Worm (Caenorhabditis elegans): ENCODE measurements around the gene F38A6.5.
A peak's percentile ranks its signal among the peaks of the same experiment; 100 is the strongest.

Gene F38A6.5

DNA sequence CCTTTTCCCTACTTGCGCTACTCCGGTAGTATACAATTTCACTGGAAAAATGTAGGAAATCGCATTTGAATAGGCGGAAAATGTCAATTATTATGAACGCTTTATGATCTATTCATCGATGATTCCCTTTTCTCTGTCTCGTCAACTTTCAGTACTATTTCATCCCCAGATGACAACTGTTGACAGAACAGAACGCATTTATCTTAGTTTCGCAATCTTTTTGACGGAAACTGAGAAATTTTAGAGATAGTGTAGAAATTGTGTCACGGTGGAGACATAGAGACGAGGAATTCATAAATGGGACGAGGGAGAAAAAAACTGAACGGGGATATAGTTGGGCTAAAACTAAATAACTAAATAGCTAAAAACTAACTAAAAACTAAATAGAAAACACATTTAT, 1.8 kb downstream of the F38A6.5 start:
- TF ChIP-seq blmp-1 (tag; optimal IDR thresholded peaks at IDR 0.05) (peak; percentile 14), nhr-71 (tag; optimal IDR thresholded peaks at IDR 0.05) (peak; percentile 3), mep-1 (tag; optimal IDR thresholded peaks at IDR 0.05) (peak; percentile 2), lin-14 (GFP tag; optimal IDR thresholded peaks at IDR 0.05) (peak; percentile 56), rnt-1 (tag; optimal IDR thresholded peaks at IDR 0.05) (peak; percentile 52), nhr-85 (tag) (peak; percentile 46), C16A3.4 (tag; optimal IDR thresholded peaks at IDR 0.05) (no peak), fkh-8 (tag; optimal IDR thresholded peaks at IDR 0.05) (no peak), lin-39 (tag; optimal IDR thresholded peaks at IDR 0.05) (no peak)

DNA sequence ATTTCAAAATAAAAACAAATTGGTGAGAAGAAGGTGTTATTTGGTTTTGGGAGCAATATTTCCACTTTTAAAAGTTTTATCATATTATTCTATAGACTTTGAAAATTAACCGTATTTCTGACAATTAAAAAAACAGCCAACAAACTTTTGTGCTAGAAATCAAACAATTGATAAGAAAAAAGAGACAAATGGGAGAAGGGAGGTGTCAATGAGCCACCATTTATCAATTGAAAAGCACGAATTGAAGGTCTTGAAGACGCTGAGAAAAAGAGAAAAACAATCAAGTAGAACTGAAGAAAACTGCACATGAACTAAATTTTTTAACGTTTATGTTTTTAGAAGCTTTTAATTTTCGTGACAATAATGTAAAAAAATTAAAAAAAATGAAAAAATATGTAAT, 2.7 kb downstream of the F38A6.5 start:
- TF ChIP-seq ets-5 (GFP tag; IDR thresholded peaks at IDR 0.05) (no peak), mef-2 (tag; optimal IDR thresholded peaks at IDR 0.05) (no peak), lin-35 (GFP tag; optimal IDR thresholded peaks at IDR 0.05) (no peak), elt-2 (tag; optimal IDR thresholded peaks at IDR 0.05) (peak; percentile 34), lin-14 (GFP tag; optimal IDR thresholded peaks at IDR 0.05) (peak; percentile 22)

DNA sequence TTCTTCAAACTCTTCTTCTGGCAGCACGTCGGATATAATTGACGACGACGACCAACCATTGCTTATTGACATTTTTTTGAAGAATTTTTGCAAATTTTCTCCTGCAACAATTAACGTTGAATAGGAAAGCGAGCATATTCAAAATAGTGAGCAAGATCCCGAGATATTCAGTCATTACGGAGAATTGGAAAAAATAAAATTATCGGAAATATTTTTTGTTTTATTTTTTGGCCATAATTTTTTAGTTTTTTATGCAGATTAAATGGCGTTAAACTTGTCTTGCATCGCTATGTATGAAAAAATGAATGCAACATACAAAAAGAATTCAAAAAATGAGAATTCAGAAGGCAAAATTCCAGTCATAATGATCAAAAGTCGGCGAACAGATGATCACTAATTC, 3.5 kb downstream of the F38A6.5 start, which contains the start of gene elp-1:
Gene elp-1, minus strand, starts transcription at position 101 of the 400 bp plus-strand sequence.
- TF ChIP-seq rnt-1 (tag; optimal IDR thresholded peaks at IDR 0.05) (no peak), C34B4.2 (tag; optimal IDR thresholded peaks at IDR 0.05) (no peak), F16B12.6 (tag; optimal IDR thresholded peaks at IDR 0.05) (no peak), aly-2 (tag; optimal IDR thresholded peaks at IDR 0.05) (no peak), fkh-4 (tag; optimal IDR thresholded peaks at IDR 0.05; ENCODE audit: borderline replicate concordance) (no peak), aha-1 (tag; optimal IDR thresholded peaks at IDR 0.05) (no peak), nhr-47 (tag; optimal IDR thresholded peaks at IDR 0.05) (no peak), nhr-237 (tag; optimal IDR thresholded peaks at IDR 0.05) (no peak), zag-1 (tag; optimal IDR thresholded peaks at IDR 0.05) (no peak), ztf-4 (tag; optimal IDR thresholded peaks at IDR 0.05) (no peak), irx-1 (tag; optimal IDR thresholded peaks at IDR 0.05) (no peak), nhr-28 (tag; optimal IDR thresholded peaks at IDR 0.05) (no peak), nhr-71 (tag; optimal IDR thresholded peaks at IDR 0.05) (no peak), dpl-1 (GFP tag; optimal IDR thresholded peaks at IDR 0.05) (no peak)

DNA sequence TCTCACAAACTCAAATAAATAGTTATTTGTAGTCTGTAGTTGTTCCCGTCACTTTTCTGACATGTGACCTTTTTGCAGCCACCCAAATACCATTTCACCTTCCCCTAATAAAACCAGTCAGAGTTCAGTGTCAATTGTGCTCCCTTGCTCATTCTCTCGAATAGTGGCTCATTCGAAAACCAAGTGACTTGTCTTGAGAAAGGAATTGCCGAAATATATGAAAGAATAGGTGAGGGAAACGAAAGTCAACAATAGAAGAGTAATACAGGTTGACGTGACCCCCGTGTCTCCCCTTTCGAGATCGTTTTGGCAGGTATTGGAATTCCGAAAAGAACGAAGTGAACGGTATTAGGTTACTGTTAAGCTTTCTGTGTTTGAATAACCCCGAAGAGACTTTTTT, 10.4 kb downstream of the F38A6.5 start:
- TF ChIP-seq aly-2 (tag; optimal IDR thresholded peaks at IDR 0.05) (no peak), nhr-71 (tag; optimal IDR thresholded peaks at IDR 0.05) (peak; percentile 38), blmp-1 (tag; optimal IDR thresholded peaks at IDR 0.05) (no peak), C34B4.2 (tag; optimal IDR thresholded peaks at IDR 0.05) (no peak), nhr-77 (tag; optimal IDR thresholded peaks at IDR 0.05) (peak; percentile 42), tbx-2 (tag; optimal IDR thresholded peaks at IDR 0.05) (no peak), hlh-4 (tag; optimal IDR thresholded peaks at IDR 0.05) (no peak), C04F5.9 (tag; optimal IDR thresholded peaks at IDR 0.05) (no peak), lsy-2 (tag; optimal IDR thresholded peaks at IDR 0.05) (peak in 1 of 2 experiments; percentile 14), nhr-20 (tag; optimal IDR thresholded peaks at IDR 0.05) (peak; percentile 11), lin-14 (GFP tag; optimal IDR thresholded peaks at IDR 0.05) (peak; percentile 48), nhr-19 (GFP tag; conservative IDR thresholded peaks at IDR 0.05) (0 out of 2 replicates have a peak, but pooled peaks have one; percentile 23), nhr-85 (tag) (peak; percentile 8)

DNA sequence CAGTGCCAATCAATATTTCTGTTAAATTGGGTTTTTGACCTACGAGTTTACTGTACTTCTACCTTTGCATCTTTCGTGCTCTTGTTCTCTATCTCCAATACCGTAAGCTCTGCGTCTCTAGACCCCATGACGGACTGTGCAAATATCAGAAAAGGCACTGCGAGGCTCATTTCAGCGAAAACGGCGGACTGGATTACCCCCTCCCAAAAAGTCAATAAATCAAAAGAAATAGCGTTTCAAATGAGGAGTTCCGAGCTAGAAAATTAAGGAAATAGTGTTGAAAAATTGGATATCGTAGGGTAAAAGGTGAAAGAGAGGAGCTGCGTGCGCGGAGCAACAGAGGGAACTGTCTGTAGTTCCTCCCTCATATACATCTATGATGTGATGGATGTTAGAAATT, 11.8 kb downstream of the F38A6.5 start:
- TF ChIP-seq nhr-77 (tag; optimal IDR thresholded peaks at IDR 0.05) (peak; percentile 68), aly-2 (tag; optimal IDR thresholded peaks at IDR 0.05) (no peak), egl-27 (tag; optimal IDR thresholded peaks at IDR 0.05) (peak in 1 of 2 experiments; percentile 7), efl-1 (optimal IDR thresholded peaks at IDR 0.05) (peak in 1 of 2 experiments; percentile 17), efl-1 (GFP tag; optimal IDR thresholded peaks at IDR 0.05 in 1 of 2) (no peak), lsy-2 (tag; optimal IDR thresholded peaks at IDR 0.05) (peak in 1 of 2 experiments; percentile 54), sox-4 (tag; optimal IDR thresholded peaks at IDR 0.05) (no peak), tbx-2 (tag; optimal IDR thresholded peaks at IDR 0.05) (peak; percentile 54), lin-14 (GFP tag; optimal IDR thresholded peaks at IDR 0.05) (peak; percentile 41), skn-1 (tag; optimal IDR thresholded peaks at IDR 0.05) (no peak), nhr-20 (tag; optimal IDR thresholded peaks at IDR 0.05) (peak; percentile 44), nhr-19 (GFP tag; conservative IDR thresholded peaks at IDR 0.05) (peak; percentile 33), swsn-7 (tag; optimal IDR thresholded peaks at IDR 0.05) (peak; percentile 22), nhr-71 (tag; optimal IDR thresholded peaks at IDR 0.05) (peak; percentile 34)

Measured in whole organism, L1 larva.